Worm (Caenorhabditis elegans) whole organism, young adult: ENCODE data around the gene ssq-3.

Experiments used
- B0019.2 ChIP-seq: fragments of 200-800 bp; sonication (Bioruptor generic); conservative IDR thresholded peaks from 2 replicates; pipeline ENCODE4 v1.3.6; 2022; ENCODE audit warnings: missing genetic modification reagents, missing genetic modification characterization, missing compliant biosample characterization
- Y56A3A.18 ChIP-seq: fragments of 200-800 bp; sonication (Bioruptor generic); IDR thresholded peaks from 2 replicates; pipeline ENCODE4 v1.3.6; 2022; ENCODE audit warnings: missing genetic modification reagents, missing genetic modification characterization, missing compliant biosample characterization
- akir-1 ChIP-seq: fragments of 200-800 bp; sonication (Bioruptor generic); optimal IDR thresholded peaks from 2 replicates; lab custom pipeline; 2018; ENCODE audit warnings: mild to moderate bottlenecking, missing genetic modification characterization, moderate library complexity, missing compliant biosample characterization
- ceh-40 ChIP-seq: fragments of 200-800 bp; sonication (Bioruptor generic); IDR thresholded peaks from 2 replicates; pipeline ENCODE4 v1.3.6; 2022; ENCODE audit warnings: missing genetic modification characterization, missing compliant biosample characterization
- ceh-91 ChIP-seq: fragments of 200-800 bp; sonication (Bioruptor generic); IDR thresholded peaks from 2 replicates; pipeline ENCODE4 v1.3.6; 2022; ENCODE audit warnings: missing genetic modification reagents, missing genetic modification characterization, missing compliant biosample characterization
- gei-17 ChIP-seq: fragments of 200-800 bp; sonication (Bioruptor generic); optimal IDR thresholded peaks from 2 replicates; lab custom pipeline; 2018; ENCODE audit warnings: mild to moderate bottlenecking, missing genetic modification characterization, missing compliant biosample characterization
- hrde-1 ChIP-seq: sonication (generic microtip); optimal IDR thresholded peaks from 2 replicates; lab custom pipeline; 2016; ENCODE audit warnings: missing genetic modification characterization, mild to moderate bottlenecking, missing compliant biosample characterization, moderate library complexity, missing genotype, missing genetic modification reagents, borderline replicate concordance
- let-607 ChIP-seq, 2 experiments: fragments of 200-800 bp in 1 of 2; sonication (Bioruptor generic) in 1 of 2; sonication (generic microtip) in 1 of 2; optimal IDR thresholded peaks; 2 replicates each; lab custom pipeline; 2016 to 2018; ENCODE audit warnings: mild to moderate bottlenecking in 2 of 2, missing compliant biosample characterization in 2 of 2, missing genetic modification characterization in 2 of 2, moderate library complexity in 2 of 2, missing genotype in 1 of 2
- mel-28 ChIP-seq: sonication (generic microtip); optimal IDR thresholded peaks from 2 replicates; lab custom pipeline; 2016; ENCODE audit warnings: borderline replicate concordance, mild to moderate bottlenecking, missing genetic modification characterization, missing compliant biosample characterization
- nhr-179 ChIP-seq: sonication (generic microtip); optimal IDR thresholded peaks from 2 replicates; lab custom pipeline; 2016; ENCODE audit warnings: mild to moderate bottlenecking, missing genetic modification characterization, missing compliant biosample characterization
- rpc-1 ChIP-seq, 2 experiments: fragments of 150-350 bp in 1 of 2; sonication (generic microtip) in 1 of 2; optimal IDR thresholded peaks; 2 replicates each; lab custom pipeline; 2014 to 2018; ENCODE audit warnings: missing biosample characterization in 1 of 2, missing genetic modification characterization in 1 of 2, missing genetic modification reagents in 1 of 2, missing genotype in 1 of 2
- snpc-1.1 ChIP-seq: sonication (generic microtip); optimal IDR thresholded peaks from 2 replicates; lab custom pipeline; 2017; ENCODE audit warnings: missing genetic modification characterization, mild to moderate bottlenecking, missing compliant biosample characterization, antibody characterized with exemption, moderate library complexity, missing genotype, missing genetic modification reagents; ENCODE audit not compliant: insufficient read depth
- zfh-2 ChIP-seq: fragments of 200-800 bp; sonication (Bioruptor generic); conservative IDR thresholded peaks from 2 replicates; pipeline ENCODE4 v1.3.6; 2022; ENCODE audit warnings: missing genetic modification reagents, missing genetic modification characterization, missing compliant biosample characterization
- ztf-3 ChIP-seq: fragments of 200-800 bp; sonication (Bioruptor generic); optimal IDR thresholded peaks from 2 replicates; lab custom pipeline; 2018; ENCODE audit warnings: mild to moderate bottlenecking, missing genetic modification characterization, missing compliant biosample characterization

ssq-3 gene

ce11 chrIV:7156356-7156755, 45.0 kb downstream of the ssq-3 start, which contains the start of gene maph-9:
Gene maph-9 (plus strand): TSS chrIV:7156628.
- no peak for TF ChIP-seq snpc-1.1
- no peak for TF ChIP-seq mel-28 (tag; lab: Kevin White, UChicago)
- TF ChIP-seq ceh-91 (GFP tag; lab: Robert Waterston, UW): no peak
- TF ChIP-seq nhr-179 (tag; lab: Kevin White, UChicago): no peak
- no peak for TF ChIP-seq ztf-3 (GFP tag; lab: Kevin White, UChicago)
- TF ChIP-seq ceh-40 (GFP tag; lab: Robert Waterston, UW): no peak
- TF ChIP-seq akir-1: no peak
- TF ChIP-seq gei-17: no peak
- TF ChIP-seq let-607 (tag; optimal IDR thresholded peaks at IDR 0.05; lab: Kevin White, UChicago): no peak
- no peak for TF ChIP-seq rpc-1 (optimal IDR thresholded peaks at IDR 0.05; lab: Kevin White, UChicago)
- no peak for TF ChIP-seq rpc-1 (tag; optimal IDR thresholded peaks at IDR 0.05; lab: Kevin White, UChicago)
- TF ChIP-seq zfh-2 (GFP tag; lab: Robert Waterston, UW): no peak
- TF ChIP-seq, all 124 proteins: peak for 0

ce11 chrIV:7158161-7158560, 46.8 kb downstream of the ssq-3 start:
- TF ChIP-seq Y56A3A.18: no peak

- TF ChIP-seq hrde-1 (peak; percentile 11), B0019.2 (GFP tag; lab: Robert Waterston, UW) (no peak)
Measured at ce11 chrIV:7159586-7159985, 48.2 kb downstream of the ssq-3 start.
